Worm (Caenorhabditis elegans) whole organism, dauer: Measurements from ENCODE around the gene C18G1.9.

Experiments
- unc-62 ChIP-seq: sonication (generic microtip); optimal IDR thresholded peaks from 2 replicates; lab custom pipeline; 2017; ENCODE audit warnings: missing biosample characterization, missing genetic modification reagents, missing genetic modification characterization

C18G1.9 gene

DNA sequence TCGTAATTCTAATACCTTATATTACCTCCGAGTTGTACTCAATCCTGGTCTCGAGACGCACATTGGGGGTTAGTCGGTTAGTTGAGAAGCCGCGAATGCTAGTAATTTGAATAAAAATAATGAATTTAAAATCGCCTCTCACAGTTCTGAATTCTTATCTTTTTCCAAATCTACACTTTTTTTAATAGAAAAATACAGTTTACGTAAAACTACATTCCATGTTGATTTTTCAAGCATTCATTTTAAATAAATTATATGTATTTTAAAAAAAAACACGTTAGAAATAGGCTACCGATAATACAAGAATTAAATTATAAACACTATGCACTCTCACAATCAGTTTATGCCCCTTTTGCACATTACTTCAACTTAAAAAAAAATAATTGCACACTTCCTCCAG lies at the start of gene C18G1.9:
C18G1.9 (minus strand) TSS at position 101 of the 400 bp plus-strand sequence.
- TF ChIP-seq unc-62 (GFP tag; lab: Kevin White, UChicago) = no peak

DNA sequence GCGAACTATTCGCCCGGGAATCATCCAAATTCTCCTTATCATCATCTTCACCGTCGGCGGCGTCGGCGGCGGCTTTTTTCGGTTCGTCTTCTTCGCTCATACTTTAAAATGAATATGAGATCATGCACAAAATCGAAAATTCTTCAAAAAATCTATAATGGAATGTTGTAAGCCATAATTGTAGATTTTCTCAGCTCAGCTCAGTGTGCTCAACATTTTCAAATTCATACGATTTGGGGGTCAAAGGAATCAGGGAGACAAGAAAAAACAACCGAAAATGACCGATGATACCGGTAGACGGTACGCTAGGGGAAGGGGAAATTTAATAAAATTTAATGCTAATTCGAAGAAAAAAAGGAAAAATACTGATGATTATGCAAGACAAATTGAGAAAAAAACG lies 49.0 kb upstream of the C18G1.9 start, which contains the start of gene ccep-97:
ccep-97 (minus strand) TSS at position 101 of the 400 bp plus-strand sequence.
- no peak for TF ChIP-seq unc-62 (GFP tag; lab: Kevin White, UChicago)

DNA sequence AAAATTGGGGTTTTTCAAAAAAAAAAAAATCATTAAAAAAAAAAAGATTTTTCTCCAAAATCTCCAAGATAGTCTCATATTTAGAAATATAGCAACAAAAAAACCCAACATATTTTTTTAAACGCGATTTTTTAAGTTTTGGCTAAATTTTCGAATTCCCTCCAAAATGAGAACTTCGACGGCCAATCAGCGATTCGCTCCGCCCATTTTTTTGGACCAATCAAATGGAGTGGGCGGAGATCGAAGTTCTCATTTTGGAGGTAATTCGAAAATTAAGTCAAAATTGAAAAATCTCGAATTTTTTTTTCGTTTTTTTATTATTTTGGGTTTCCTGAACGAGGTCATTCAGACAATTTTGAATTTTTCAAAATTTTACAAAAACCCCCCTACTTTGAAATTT lies 44.3 kb upstream of the C18G1.9 start:
- TF ChIP-seq unc-62 (GFP tag; lab: Kevin White, UChicago) = no peak

DNA sequence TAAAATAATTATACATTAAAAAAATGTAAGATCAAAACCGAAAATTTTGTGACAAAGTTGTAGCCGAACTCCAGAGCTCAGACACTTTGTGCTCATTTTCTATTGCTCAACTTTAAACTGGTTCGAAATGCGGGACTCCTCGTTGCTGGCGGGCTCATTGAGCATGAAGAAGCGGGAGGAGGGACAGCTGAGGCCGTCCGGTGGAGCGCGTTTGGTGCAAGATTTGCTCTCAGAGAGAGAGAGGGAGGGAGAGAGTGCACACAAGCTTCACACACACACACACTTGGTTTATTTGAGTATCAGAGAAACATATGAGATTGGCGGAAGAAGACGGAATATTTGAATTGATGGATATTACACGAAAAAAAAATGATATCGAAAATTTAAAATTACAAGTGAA lies 41.1 kb upstream of the C18G1.9 start:
- TF ChIP-seq unc-62 (GFP tag; lab: Kevin White, UChicago) = no peak

DNA sequence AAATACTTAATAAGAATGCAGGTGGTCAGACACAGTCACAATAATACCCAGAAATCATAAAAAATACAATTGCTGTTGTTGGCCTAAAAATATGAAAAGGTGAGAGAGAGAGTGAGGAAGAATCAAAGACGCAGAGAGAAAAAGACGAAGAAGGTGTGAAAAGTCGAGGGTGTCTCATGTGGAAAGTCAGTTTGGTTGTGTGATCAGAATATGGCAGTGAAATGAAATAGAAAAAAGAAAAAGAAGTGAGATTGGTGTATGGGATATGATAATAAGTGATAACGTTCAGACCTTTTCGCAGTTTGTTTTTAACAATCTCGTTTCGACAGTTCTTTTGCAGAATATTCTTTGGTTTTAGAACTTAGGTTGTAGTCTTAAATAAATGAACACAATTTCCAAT lies 37.3 kb upstream of the C18G1.9 start:
- TF ChIP-seq unc-62 (GFP tag; lab: Kevin White, UChicago) = no peak

DNA sequence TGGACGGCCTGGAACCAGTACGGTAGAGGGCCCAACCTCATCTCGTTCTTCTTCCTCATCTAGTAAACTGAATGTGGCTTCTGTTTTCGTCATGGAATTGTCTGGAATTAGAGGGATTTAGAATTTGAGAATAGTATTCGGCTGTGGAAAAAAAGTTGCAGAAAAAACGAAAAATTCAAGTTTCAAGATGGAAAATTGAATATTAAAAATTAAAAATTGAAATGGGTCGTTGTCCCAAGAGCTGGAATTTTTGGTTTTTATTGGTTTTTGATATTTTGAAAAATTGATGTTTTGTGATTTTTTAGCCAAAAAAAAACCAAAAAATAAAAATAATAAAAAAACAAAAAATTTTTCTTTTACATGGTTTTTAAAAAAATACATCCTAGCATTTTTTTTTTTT lies 36.3 kb upstream of the C18G1.9 start, which contains the start of gene R02F11.3:
R02F11.3 (minus strand) TSS at position 101 of the 400 bp plus-strand sequence.
- no peak for TF ChIP-seq unc-62 (GFP tag; lab: Kevin White, UChicago)

DNA sequence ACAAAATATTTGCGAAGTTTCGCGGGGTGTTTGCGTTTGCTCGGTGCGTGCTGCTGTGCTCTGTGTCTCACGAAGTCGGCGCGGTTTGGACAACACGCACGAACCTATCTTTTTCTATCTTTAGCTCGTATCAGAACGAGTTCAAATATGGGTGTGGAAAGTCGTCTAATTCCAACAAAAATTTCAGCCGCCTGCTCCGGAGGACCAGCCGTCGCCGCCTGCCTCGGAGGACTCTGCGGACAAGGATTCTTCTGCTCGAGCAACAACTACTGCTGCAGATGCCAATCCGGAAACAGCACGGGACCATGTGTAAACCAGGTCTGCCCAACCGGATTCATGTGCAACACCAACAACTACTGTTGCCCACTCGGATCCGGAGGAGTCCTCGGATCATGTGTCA lies 32.4 kb upstream of the C18G1.9 start:
- TF ChIP-seq unc-62 (GFP tag; lab: Kevin White, UChicago) = no peak

DNA sequence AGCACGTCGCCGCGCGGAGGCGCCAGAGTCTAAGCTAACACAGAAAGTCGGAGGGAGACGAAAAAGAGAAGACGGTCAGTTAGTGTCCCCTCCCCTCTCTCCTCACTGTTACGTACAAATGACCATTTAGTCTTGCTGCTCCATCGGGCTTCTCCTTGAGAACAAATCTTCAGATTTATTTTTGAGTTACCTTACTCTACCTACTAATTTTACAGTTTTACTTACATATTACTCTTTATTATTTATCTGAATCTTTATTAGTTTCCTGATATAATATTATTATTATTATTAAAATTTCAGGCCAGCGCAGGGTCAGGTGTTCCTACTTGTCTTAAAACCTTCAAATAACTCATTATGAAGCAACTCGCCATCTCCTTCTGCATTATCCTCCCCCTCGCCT lies 31.3 kb upstream of the C18G1.9 start, which contains the start of gene R02F11.1:
R02F11.1 (plus strand) TSS at position 301 of the 400 bp plus-strand sequence.
- TF ChIP-seq unc-62 (GFP tag; lab: Kevin White, UChicago) = no peak

DNA sequence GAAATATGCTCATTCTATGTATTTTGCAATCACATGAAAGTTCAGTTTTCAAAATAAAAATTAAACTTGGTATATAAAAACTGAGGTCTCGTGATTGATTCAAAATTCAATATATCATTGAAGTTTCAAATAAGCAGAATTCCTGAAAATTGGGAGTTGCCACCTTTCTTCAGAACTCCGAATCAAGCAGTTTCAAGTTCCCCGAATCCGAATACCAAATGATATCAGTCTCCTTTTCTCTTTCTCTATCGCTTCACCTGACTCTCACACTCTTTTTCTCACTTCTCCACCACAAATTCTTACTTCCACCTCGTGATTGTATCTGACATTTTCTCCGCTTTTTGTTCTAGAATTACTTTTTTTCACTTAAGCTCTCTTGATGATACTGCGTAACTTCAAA lies 24.8 kb upstream of the C18G1.9 start, which contains the start of gene R02F11.2:
R02F11.2 (plus strand) TSS at position 292 of the 400 bp plus-strand sequence.
- TF ChIP-seq unc-62 (GFP tag; lab: Kevin White, UChicago) = no peak

DNA sequence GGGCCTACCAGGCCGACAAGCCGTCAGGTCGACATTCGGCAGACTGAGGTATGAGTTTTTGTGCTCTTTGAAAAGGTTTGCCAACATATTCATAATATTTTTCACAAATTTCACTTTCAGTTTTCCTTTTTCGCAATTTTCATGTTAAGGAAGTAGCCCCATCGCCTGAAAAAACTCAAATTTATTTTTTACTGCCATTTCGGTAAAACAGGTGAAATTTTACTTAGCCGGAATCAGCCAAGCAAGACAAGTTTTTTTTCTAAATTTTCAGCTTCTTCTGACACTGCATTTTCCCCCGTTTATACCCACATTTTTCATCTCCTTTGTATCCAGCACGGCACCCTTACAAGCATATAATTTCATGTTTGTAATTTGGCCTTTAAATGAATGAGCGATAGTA lies 22.0 kb upstream of the C18G1.9 start, which contains the start of gene R02F11.11:
R02F11.11 (plus strand) TSS at position 301 of the 400 bp plus-strand sequence.
- TF ChIP-seq unc-62 (GFP tag; lab: Kevin White, UChicago) = no peak

DNA sequence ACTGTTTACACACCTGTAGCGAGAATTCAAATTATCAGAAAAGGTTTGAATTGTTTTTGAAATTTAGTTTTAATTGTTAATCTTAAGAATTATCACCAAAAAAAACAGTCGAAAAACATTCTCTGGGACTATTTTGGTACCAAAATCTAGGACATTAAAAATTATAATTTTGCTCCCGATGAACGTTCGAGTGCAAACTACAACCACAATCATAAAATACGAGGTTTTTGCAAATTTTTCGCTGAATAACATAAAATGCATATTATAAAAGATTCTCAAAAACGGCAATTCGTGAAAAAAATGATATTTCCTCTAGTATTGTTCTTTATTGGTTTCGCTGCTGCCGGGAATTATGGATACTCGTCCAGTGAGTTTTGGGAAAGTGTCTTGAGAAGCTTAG lies 20.8 kb upstream of the C18G1.9 start, which contains the start of gene R02F11.12:
R02F11.12 (plus strand) TSS at position 301 of the 400 bp plus-strand sequence.
- no peak for TF ChIP-seq unc-62 (GFP tag; lab: Kevin White, UChicago)

DNA sequence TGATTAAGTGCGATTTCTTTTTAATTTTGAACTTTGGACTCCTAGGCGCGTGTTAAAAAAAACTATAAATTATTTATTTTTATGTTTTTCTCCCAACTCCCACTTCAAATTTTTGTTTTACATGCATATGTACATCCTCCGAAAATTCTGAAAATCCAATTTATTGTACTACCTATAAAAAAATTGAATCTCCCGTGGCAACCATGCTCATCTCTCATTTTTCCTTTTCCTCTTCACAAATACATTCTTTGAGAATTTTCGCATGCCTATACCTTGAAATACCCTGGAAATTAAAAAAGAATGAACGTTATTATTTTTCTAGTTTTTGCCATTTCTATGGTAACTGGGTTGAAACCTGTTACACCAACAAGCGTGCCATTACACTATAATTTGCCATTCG lies 19.3 kb upstream of the C18G1.9 start, which contains the start of gene R02F11.10:
R02F11.10 (plus strand) TSS at position 301 of the 400 bp plus-strand sequence.
- no peak for TF ChIP-seq unc-62 (GFP tag; lab: Kevin White, UChicago)

DNA sequence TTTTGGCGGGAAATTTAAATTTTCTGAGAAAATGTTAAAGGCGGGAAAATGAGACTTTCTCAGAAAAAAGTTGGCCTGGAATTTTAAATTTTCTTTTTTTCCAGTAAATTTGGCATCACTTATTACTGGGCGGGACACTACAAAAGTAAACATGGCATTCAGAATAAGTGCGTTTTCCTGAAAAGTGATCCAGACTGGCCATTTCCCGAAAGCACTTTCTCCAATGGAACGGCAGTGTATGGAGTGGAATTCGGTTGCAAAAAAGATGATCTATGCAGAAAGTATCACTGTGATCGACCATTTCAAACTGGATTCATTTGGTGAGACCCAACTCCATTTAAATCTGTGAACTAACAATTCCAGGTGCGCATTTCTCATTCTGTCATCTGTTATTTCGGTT lies 18.3 kb upstream of the C18G1.9 start:
- no peak for TF ChIP-seq unc-62 (GFP tag; lab: Kevin White, UChicago)

DNA sequence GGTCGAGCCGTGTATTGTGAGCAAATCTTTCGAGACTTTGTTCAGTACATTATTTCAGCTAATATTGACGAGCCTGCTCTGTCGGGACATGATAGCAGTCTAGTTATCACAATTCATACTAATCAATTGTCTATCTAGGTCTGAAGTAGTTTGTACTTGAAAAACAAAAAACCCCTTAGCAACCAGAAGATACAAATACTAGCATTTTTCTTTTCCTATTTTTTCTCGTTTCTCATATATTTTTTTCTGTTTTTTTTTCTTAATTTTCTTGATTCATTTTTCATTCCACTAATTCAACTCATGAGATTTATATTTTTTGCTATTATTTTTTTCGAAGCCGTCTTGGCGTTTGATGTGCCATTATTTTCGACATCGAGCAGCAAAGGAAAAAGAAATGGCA lies 17.6 kb upstream of the C18G1.9 start, which contains the start of gene R02F11.9:
R02F11.9 (plus strand) TSS at position 301 of the 400 bp plus-strand sequence.
- TF ChIP-seq unc-62 (GFP tag; lab: Kevin White, UChicago) = no peak

DNA sequence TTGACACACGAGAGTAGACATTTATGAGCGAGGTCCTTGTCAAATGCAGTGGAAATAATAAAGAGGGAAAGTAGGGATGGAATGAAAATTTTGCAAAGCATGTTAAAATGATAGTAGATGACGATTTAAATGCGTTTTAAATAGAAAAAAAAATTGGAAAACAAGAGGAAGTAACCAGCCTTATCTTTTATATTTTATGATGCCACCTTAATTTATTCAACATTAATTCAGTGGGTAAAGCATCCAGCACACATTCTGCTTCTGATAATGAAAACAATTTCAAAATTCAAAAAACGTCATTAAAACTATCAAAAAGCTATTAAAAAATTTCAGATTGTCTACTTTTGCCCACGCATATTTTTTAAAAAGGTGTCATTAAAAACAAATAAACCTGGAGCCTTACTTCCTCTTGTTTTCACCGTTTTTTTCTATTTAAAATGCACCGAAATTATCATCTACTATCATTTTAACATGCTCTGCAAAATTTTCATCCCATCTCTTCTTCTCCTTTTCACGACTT lies 15.9 kb upstream of the C18G1.9 start, which contains the start of the genes Y60C6A.2 and Y60C6A.3:
Y60C6A.2 (minus strand) TSS at position 101 of the 520 bp plus-strand sequence.
Y60C6A.3 (plus strand) TSS at position 470 of the 520 bp plus-strand sequence.
- no peak for TF ChIP-seq unc-62 (GFP tag; lab: Kevin White, UChicago)

DNA sequence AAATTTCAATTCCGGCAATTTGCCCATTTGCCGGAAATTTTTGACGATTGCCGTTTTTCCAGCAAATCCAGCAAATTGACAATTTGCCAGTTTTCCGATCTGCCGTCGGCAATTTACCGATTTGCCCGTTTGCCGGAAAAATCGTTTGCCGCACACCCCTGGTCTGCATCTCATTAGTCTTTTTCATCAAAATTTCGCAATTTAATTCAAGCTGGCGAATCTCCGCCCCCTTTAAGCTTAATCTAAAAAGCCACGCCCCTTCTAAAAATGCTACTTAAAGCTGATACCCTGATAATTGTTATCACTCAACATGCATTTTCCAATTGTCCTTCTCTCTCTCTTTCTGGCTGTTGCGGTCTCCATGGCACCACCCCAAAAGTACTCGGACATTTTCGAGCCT lies 13.8 kb upstream of the C18G1.9 start, which contains the start of gene Y60C6A.1:
Y60C6A.1 (plus strand) TSS at position 301 of the 400 bp plus-strand sequence.
- TF ChIP-seq unc-62 (GFP tag; lab: Kevin White, UChicago) = no peak
